Worm (Caenorhabditis elegans) whole organism, late embryonic: ENCODE data around the gene ZK380.4.

Experiments used
- ceh-19 ChIP-seq: fragments of 200-800 bp; sonication (Bioruptor generic); optimal IDR thresholded peaks from 2 replicates; lab custom pipeline; 2018; ENCODE audit warnings: mild to moderate bottlenecking, missing genetic modification characterization, missing compliant biosample characterization
- ceh-34 ChIP-seq: sonication (generic microtip); optimal IDR thresholded peaks from 2 replicates; lab custom pipeline; 2016; ENCODE audit warnings: mild to moderate bottlenecking, missing genetic modification characterization, missing compliant biosample characterization
- che-1 ChIP-seq: sonication (generic microtip); optimal IDR thresholded peaks from 2 replicates; lab custom pipeline; 2016; ENCODE audit warnings: mild to moderate bottlenecking, missing genetic modification characterization, missing compliant biosample characterization
- elt-2 ChIP-seq: sonication (generic microtip); optimal IDR thresholded peaks from 2 replicates; lab custom pipeline; 2016; ENCODE audit warnings: missing genetic modification reagents, missing genetic modification characterization, missing compliant biosample characterization
- fkh-10 ChIP-seq: fragments of 150-350 bp; optimal IDR thresholded peaks from 2 replicates; lab custom pipeline; 2014; ENCODE audit warnings: missing biosample characterization, missing genetic modification reagents, missing genetic modification characterization
- gmeb-2 ChIP-seq: sonication (generic microtip); optimal IDR thresholded peaks from 2 replicates; lab custom pipeline; 2016; ENCODE audit warnings: missing genetic modification characterization, inconsistent platforms, missing compliant biosample characterization
- hlh-13 ChIP-seq: fragments of 200-800 bp; sonication (Bioruptor generic); optimal IDR thresholded peaks from 2 replicates; lab custom pipeline; 2018; ENCODE audit warnings: mild to moderate bottlenecking, missing genetic modification characterization, missing compliant biosample characterization
- hlh-15 ChIP-seq: sonication (generic microtip); optimal IDR thresholded peaks from 2 replicates; lab custom pipeline; 2016; ENCODE audit warnings: missing genetic modification characterization, missing compliant biosample characterization
- lin-11 ChIP-seq: fragments of 200-800 bp; sonication (Bioruptor generic); optimal IDR thresholded peaks from 2 replicates; lab custom pipeline; 2018; ENCODE audit warnings: mild to moderate bottlenecking, missing genetic modification characterization, missing compliant biosample characterization
- nhr-11 ChIP-seq: fragments of 150-350 bp; optimal IDR thresholded peaks from 2 replicates; lab custom pipeline; 2014; ENCODE audit warnings: missing biosample characterization, missing genetic modification characterization
- nhr-232 ChIP-seq: sonication (generic microtip); optimal IDR thresholded peaks from 2 replicates; lab custom pipeline; 2016; ENCODE audit warnings: missing genetic modification characterization, missing compliant biosample characterization
- pha-4 ChIP-seq: fragments of 150-350 bp; optimal IDR thresholded peaks from 2 replicates; lab custom pipeline; 2018; ENCODE audit warnings: missing biosample characterization, missing genetic modification reagents, missing genetic modification characterization
- ref-2 ChIP-seq: sonication (generic microtip); optimal IDR thresholded peaks from 2 replicates; lab custom pipeline; 2016; ENCODE audit warnings: missing genetic modification characterization, missing compliant biosample characterization
- sox-4 ChIP-seq: sonication (generic microtip); optimal IDR thresholded peaks from 2 replicates; lab custom pipeline; 2017; ENCODE audit warnings: mild to moderate bottlenecking, missing genetic modification characterization, inconsistent platforms, missing compliant biosample characterization

ce11 chrX:1602548-1602947 is 49.2 kb downstream of the ZK380.4 start:
- no peak for TF ChIP-seq gmeb-2
- TF ChIP-seq lin-11, result no peak
- TF ChIP-seq che-1 (tag; lab: Kevin White, UChicago), result no peak
- TF ChIP-seq ref-2, result no peak
- no peak for TF ChIP-seq sox-4 (tag; lab: Kevin White, UChicago)
- TF ChIP-seq hlh-13 (GFP tag; lab: Kevin White, UChicago), result no peak
- no peak for TF ChIP-seq elt-2 (tag; lab: Kevin White, UChicago)
- no peak for TF ChIP-seq fkh-10 (GFP tag; lab: Kevin White, UChicago)
- TF ChIP-seq pha-4, result no peak
- TF ChIP-seq ceh-34 (tag; lab: Kevin White, UChicago), result no peak
- no peak for TF ChIP-seq nhr-232 (tag; lab: Kevin White, UChicago)
- no peak for TF ChIP-seq ceh-19 (GFP tag; lab: Kevin White, UChicago)
- TF ChIP-seq nhr-11 (tag; lab: Kevin White, UChicago), result no peak
- no peak for TF ChIP-seq hlh-15 (tag; lab: Kevin White, UChicago)
